Worm (Caenorhabditis elegans) whole organism, young adult: ENCODE measurements around the gene msp-113.
"Not testable (repeated sequence)": the region's sequence is repeated elsewhere in the genome, so short reads cannot be mapped to it uniquely, and the experiment has no call there.

Experiments
- B0336.3 ChIP-seq: fragments of 200-800 bp; sonication (Bioruptor generic); IDR thresholded peaks from 2 replicates; pipeline ENCODE4 v1.3.6; 2022; ENCODE audit warnings: missing genetic modification characterization, missing compliant biosample characterization
- C06A6.2 ChIP-seq: fragments of 200-800 bp; sonication (Bioruptor generic); conservative IDR thresholded peaks from 2 replicates; pipeline ENCODE4 v1.3.6; 2022; ENCODE audit warnings: missing genetic modification characterization, missing compliant biosample characterization
- D2030.7 ChIP-seq: fragments of 200-800 bp; sonication (Bioruptor generic); IDR thresholded peaks from 2 replicates; pipeline ENCODE4 v1.3.6; 2022; ENCODE audit warnings: missing genetic modification reagents, missing genetic modification characterization, missing compliant biosample characterization
- F52B5.7 ChIP-seq: sonication (generic microtip); optimal IDR thresholded peaks from 2 replicates; lab custom pipeline; 2016; ENCODE audit warnings: mild to moderate bottlenecking, missing genetic modification characterization, missing compliant biosample characterization
- Y56A3A.18 ChIP-seq: fragments of 200-800 bp; sonication (Bioruptor generic); IDR thresholded peaks from 2 replicates; pipeline ENCODE4 v1.3.6; 2022; ENCODE audit warnings: missing genetic modification reagents, missing genetic modification characterization, missing compliant biosample characterization
- Y95B8A.8 ChIP-seq: fragments of 200-800 bp; sonication (Bioruptor generic); IDR thresholded peaks from 2 replicates; pipeline ENCODE4 v1.3.6; 2022; ENCODE audit warnings: missing genetic modification reagents, missing genetic modification characterization, missing compliant biosample characterization
- ccch-3 ChIP-seq: fragments of 200-800 bp; sonication (Bioruptor generic); optimal IDR thresholded peaks from 2 replicates; lab custom pipeline; 2018; ENCODE audit warnings: mild to moderate bottlenecking, missing genetic modification characterization, missing compliant biosample characterization
- ceh-40 ChIP-seq: fragments of 200-800 bp; sonication (Bioruptor generic); IDR thresholded peaks from 2 replicates; pipeline ENCODE4 v1.3.6; 2022; ENCODE audit warnings: missing genetic modification characterization, missing compliant biosample characterization
- ceh-58 ChIP-seq: fragments of 200-800 bp; sonication (Bioruptor generic); IDR thresholded peaks from 2 replicates; pipeline ENCODE4 v1.3.6; 2022; ENCODE audit warnings: missing genetic modification characterization, missing compliant biosample characterization
- ceh-79 ChIP-seq: sonication (generic microtip); optimal IDR thresholded peaks from 2 replicates; lab custom pipeline; 2017; ENCODE audit warnings: mild to moderate bottlenecking, missing genetic modification characterization, missing compliant biosample characterization
- dox-1 ChIP-seq: fragments of 200-800 bp; sonication (Bioruptor generic); IDR thresholded peaks from 2 replicates; pipeline ENCODE4 v1.3.6; 2022; ENCODE audit warnings: missing genetic modification reagents, missing genetic modification characterization, missing compliant biosample characterization
- efl-1 ChIP-seq: fragments of 150-350 bp; optimal IDR thresholded peaks from 2 replicates; lab custom pipeline; 2014; ENCODE audit warnings: missing biosample characterization, missing genetic modification reagents, missing genetic modification characterization
- egl-18 ChIP-seq: fragments of 200-800 bp; sonication (Bioruptor generic); IDR thresholded peaks from 2 replicates; pipeline ENCODE4 v1.3.6; 2022; ENCODE audit warnings: missing genetic modification reagents, missing genetic modification characterization, missing compliant biosample characterization
- egl-44 ChIP-seq: fragments of 200-800 bp; sonication (Bioruptor generic); IDR thresholded peaks from 2 replicates; pipeline ENCODE4 v1.3.6; 2022; ENCODE audit warnings: missing genetic modification reagents, missing genetic modification characterization, missing compliant biosample characterization
- egrh-3 ChIP-seq: fragments of 200-800 bp; sonication (Bioruptor generic); IDR thresholded peaks from 2 replicates; pipeline ENCODE4 v1.3.6; 2022; ENCODE audit warnings: missing genetic modification reagents, missing genetic modification characterization, missing compliant biosample characterization
- gei-17 ChIP-seq: fragments of 200-800 bp; sonication (Bioruptor generic); optimal IDR thresholded peaks from 2 replicates; lab custom pipeline; 2018; ENCODE audit warnings: mild to moderate bottlenecking, missing genetic modification characterization, missing compliant biosample characterization
- hmg-1.2 ChIP-seq: fragments of 200-800 bp; sonication (Bioruptor generic); IDR thresholded peaks from 2 replicates; pipeline ENCODE4 v1.3.6; 2022; ENCODE audit warnings: missing genetic modification reagents, missing genetic modification characterization, missing compliant biosample characterization
- hmg-20 ChIP-seq: fragments of 200-800 bp; sonication (Bioruptor generic); IDR thresholded peaks from 2 replicates; pipeline ENCODE4 v1.3.6; 2022; ENCODE audit warnings: missing genetic modification reagents, missing genetic modification characterization, missing compliant biosample characterization
- hrde-1 ChIP-seq: sonication (generic microtip); optimal IDR thresholded peaks from 2 replicates; lab custom pipeline; 2016; ENCODE audit warnings: missing genetic modification characterization, mild to moderate bottlenecking, missing compliant biosample characterization, moderate library complexity, missing genotype, missing genetic modification reagents, borderline replicate concordance
- hsf-1 ChIP-seq: fragments of 200-800 bp; sonication (Bioruptor generic); IDR thresholded peaks from 2 replicates; pipeline ENCODE4 v1.3.6; 2022; ENCODE audit warnings: missing genetic modification reagents, missing genetic modification characterization, missing compliant biosample characterization
- lin-54 ChIP-seq: fragments of 200-800 bp; sonication (Bioruptor generic); optimal IDR thresholded peaks from 2 replicates; lab custom pipeline; 2018; ENCODE audit warnings: mild to moderate bottlenecking, missing genetic modification characterization, missing compliant biosample characterization
- lsl-1 ChIP-seq: fragments of 200-800 bp; sonication (Bioruptor generic); optimal IDR thresholded peaks from 2 replicates; lab custom pipeline; 2018; ENCODE audit warnings: mild to moderate bottlenecking, missing genetic modification characterization, moderate library complexity, missing compliant biosample characterization
- mel-28 ChIP-seq: sonication (generic microtip); optimal IDR thresholded peaks from 2 replicates; lab custom pipeline; 2016; ENCODE audit warnings: borderline replicate concordance, mild to moderate bottlenecking, missing genetic modification characterization, missing compliant biosample characterization
- mxl-1 ChIP-seq: sonication (generic microtip); optimal IDR thresholded peaks from 2 replicates; lab custom pipeline; 2016; ENCODE audit warnings: missing genetic modification characterization, missing compliant biosample characterization
- nhr-80 ChIP-seq: sonication (generic microtip); optimal IDR thresholded peaks from 2 replicates; lab custom pipeline; 2016; ENCODE audit warnings: missing genetic modification characterization, missing compliant biosample characterization
- rcor-1 ChIP-seq: fragments of 200-800 bp; sonication (Bioruptor generic); IDR thresholded peaks from 2 replicates; pipeline ENCODE4 v1.3.6; 2022; ENCODE audit warnings: missing genetic modification reagents, missing genetic modification characterization, missing compliant biosample characterization
- rpc-1 ChIP-seq, 2 experiments: fragments of 150-350 bp in 1 of 2; sonication (generic microtip) in 1 of 2; optimal IDR thresholded peaks; 2 replicates each; lab custom pipeline; 2014 to 2018; ENCODE audit warnings: missing biosample characterization in 1 of 2, missing genetic modification characterization in 1 of 2, missing genetic modification reagents in 1 of 2, missing genotype in 1 of 2
- snpc-1.3 ChIP-seq: sonication (generic microtip); optimal IDR thresholded peaks from 2 replicates; lab custom pipeline; 2017; ENCODE audit warnings: missing genetic modification characterization, mild to moderate bottlenecking, missing compliant biosample characterization, antibody characterized with exemption, moderate library complexity, missing genotype, missing genetic modification reagents; ENCODE audit not compliant: insufficient read depth
- snpc-4 ChIP-seq, 5 experiments: fragments of 150-350 bp in 1 of 5; sonication (generic microtip) in 4 of 5; optimal IDR thresholded peaks; 2 replicates each; lab custom pipeline; 2014 to 2018; ENCODE audit warnings: missing genetic modification characterization in 5 of 5, missing biosample characterization in 3 of 5, antibody characterized with exemption in 2 of 5, mild to moderate bottlenecking in 2 of 5, missing compliant biosample characterization in 2 of 5, missing genotype in 2 of 5, moderate library complexity in 2 of 5, missing genetic modification reagents in 1 of 5
- sptf-2 ChIP-seq: fragments of 200-800 bp; sonication (Bioruptor generic); optimal IDR thresholded peaks from 2 replicates; lab custom pipeline; 2018; ENCODE audit warnings: mild to moderate bottlenecking, missing genetic modification characterization, missing compliant biosample characterization
- xnd-1 ChIP-seq: sonication (generic microtip); optimal IDR thresholded peaks from 2 replicates; lab custom pipeline; 2016; ENCODE audit warnings: missing genotype, missing genetic modification reagents, missing genetic modification characterization, missing compliant biosample characterization
- ztf-25 ChIP-seq: fragments of 200-800 bp; sonication (Bioruptor generic); IDR thresholded peaks from 2 replicates; pipeline ENCODE4 v1.3.6; 2022; ENCODE audit warnings: missing genetic modification reagents, missing genetic modification characterization, missing compliant biosample characterization
- ztf-26 ChIP-seq: sonication (generic microtip); optimal IDR thresholded peaks from 2 replicates; lab custom pipeline; 2017; ENCODE audit warnings: missing genetic modification characterization, missing compliant biosample characterization
- ztf-6 ChIP-seq: fragments of 200-800 bp; sonication (Bioruptor generic); IDR thresholded peaks from 2 replicates; pipeline ENCODE4 v1.3.6; 2022; ENCODE audit warnings: missing genetic modification reagents, missing genetic modification characterization, missing compliant biosample characterization

The msp-113 gene

DNA sequence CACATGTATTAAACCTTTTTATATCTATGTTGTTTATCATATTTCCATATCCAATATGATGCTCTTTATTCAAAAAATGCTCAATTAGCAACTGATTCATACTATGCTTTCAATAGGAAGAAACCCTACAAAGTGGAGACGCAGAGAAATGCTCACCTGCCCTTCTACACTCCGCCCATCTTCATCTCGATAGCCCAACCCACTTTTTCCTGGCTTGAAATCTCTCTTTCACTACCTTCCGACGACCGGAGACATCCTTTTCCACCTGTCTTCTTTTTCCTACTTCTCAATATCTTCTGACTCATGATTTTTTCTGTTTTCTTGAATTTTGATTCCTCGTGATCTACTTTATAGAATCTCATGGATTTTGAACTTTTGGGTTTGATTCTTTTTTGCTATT lies 8.8 kb upstream of the msp-113 start:
- TF ChIP-seq D2030.7 (GFP tag; lab: Robert Waterston, UW), result no peak
- no peak for TF ChIP-seq egrh-3 (GFP tag; lab: Robert Waterston, UW)
- no peak for TF ChIP-seq nhr-80 (tag; lab: Kevin White, UChicago)
- no peak for TF ChIP-seq rpc-1 (optimal IDR thresholded peaks at IDR 0.05; lab: Kevin White, UChicago)
- TF ChIP-seq rpc-1 (tag; optimal IDR thresholded peaks at IDR 0.05; lab: Kevin White, UChicago), result no peak
- TF ChIP-seq sptf-2 (GFP tag; lab: Kevin White, UChicago), result no peak
- no peak for TF ChIP-seq ztf-6
- no peak for TF ChIP-seq gei-17 (GFP tag; lab: Kevin White, UChicago)
- TF ChIP-seq egl-18, result no peak
- TF ChIP-seq F52B5.7 (tag; lab: Kevin White, UChicago), result no peak

DNA sequence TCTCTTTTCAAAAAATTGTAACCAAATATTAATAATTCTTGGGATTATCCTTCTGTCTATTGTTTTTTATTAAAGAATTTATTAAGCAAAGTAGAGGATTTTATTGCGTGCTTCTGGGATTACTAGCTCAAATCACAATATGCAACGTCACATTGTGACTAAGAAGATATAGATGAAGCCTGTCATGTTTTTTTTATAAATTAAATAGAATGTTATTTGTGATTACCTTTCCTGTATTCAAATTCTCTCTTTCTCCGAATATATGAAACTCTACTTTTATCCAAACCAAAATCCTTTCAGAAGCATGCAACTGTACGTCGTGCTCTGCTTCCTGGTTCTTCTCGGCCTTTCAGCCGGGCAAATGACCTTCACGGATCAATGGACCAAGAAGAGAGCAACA lies 7.2 kb upstream of the msp-113 start, which contains the start of gene nlp-47:
TSS of gene nlp-47 (plus strand) at position 301 of the 400 bp plus-strand sequence.
- TF ChIP-seq snpc-1.3 (tag; lab: Kevin White, UChicago), result no peak
- no peak for TF ChIP-seq dox-1 (GFP tag; lab: Robert Waterston, UW)
- no peak for TF ChIP-seq xnd-1 (tag; lab: Kevin White, UChicago)
- TF ChIP-seq lin-54 (GFP tag; lab: Kevin White, UChicago), result no peak
- TF ChIP-seq mxl-1 (tag; lab: Kevin White, UChicago), result no peak
- TF ChIP-seq hmg-20 (GFP tag; lab: Robert Waterston, UW), result no peak
- no peak for TF ChIP-seq ztf-25 (GFP tag; lab: Robert Waterston, UW)
- no peak for TF ChIP-seq hmg-1.2 (GFP tag; lab: Robert Waterston, UW)
- no peak for TF ChIP-seq hsf-1
- no peak for TF ChIP-seq ceh-79
- TF ChIP-seq ccch-3 (GFP tag; lab: Kevin White, UChicago), result no peak
- TF ChIP-seq C06A6.2 (GFP tag; lab: Robert Waterston, UW), result no peak
- no peak for TF ChIP-seq mel-28 (tag; lab: Kevin White, UChicago)
- TF ChIP-seq D2030.7 (GFP tag; lab: Robert Waterston, UW), result no peak
- no peak for TF ChIP-seq hrde-1 (tag; lab: Kevin White, UChicago)

ce11 chrIV:5291207-5291606 lies 6.6 kb upstream of the msp-113 start:
- TF ChIP-seq ceh-58 (no peak), lsl-1 (GFP tag; lab: Kevin White, UChicago) (no peak), ztf-26 (tag; lab: Kevin White, UChicago) (no peak), snpc-1.3 (tag; lab: Kevin White, UChicago) (no peak), ceh-40 (no peak), rcor-1 (GFP tag; lab: Robert Waterston, UW) (no peak), egl-44 (no peak)

DNA sequence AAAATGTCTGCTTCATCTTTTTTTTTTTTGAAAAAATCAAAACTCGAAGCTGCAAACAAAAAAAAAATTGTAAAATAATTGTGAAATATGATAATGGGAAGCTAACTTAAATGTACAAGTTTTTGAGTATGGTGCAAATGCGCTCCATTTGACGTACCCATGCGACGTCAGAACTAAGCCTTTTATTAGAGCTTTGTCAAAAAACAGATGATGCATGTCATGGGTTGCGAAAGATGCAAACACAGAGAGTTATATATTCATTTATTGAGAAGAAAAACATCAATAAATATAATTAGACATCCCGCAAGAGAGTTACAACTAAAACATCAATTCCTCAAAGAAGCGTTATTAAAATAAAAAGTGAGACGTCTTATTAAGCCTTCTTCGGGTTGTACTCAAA lies 3.3 kb upstream of the msp-113 start:
- TF ChIP-seq hmg-1.2 (GFP tag; lab: Robert Waterston, UW) (no peak), Y95B8A.8 (GFP tag; lab: Robert Waterston, UW) (no peak), snpc-4 (GFP tag; optimal IDR thresholded peaks at IDR 0.05; lab: Kevin White, UChicago) (no peak), snpc-4 (tag; optimal IDR thresholded peaks at IDR 0.05; lab: Kevin White, UChicago) (no peak), efl-1 (GFP tag; lab: Kevin White, UChicago) (no peak)

ce11 chrIV:5295240-5295639 lies 2.5 kb upstream of the msp-113 start, which contains the start of gene msp-51:
Gene msp-51 (minus strand): TSS chrIV:5295340.
- not testable (repeated sequence) for TF ChIP-seq snpc-4 (GFP tag; optimal IDR thresholded peaks at IDR 0.05; lab: Kevin White, UChicago); snpc-4 (tag; optimal IDR thresholded peaks at IDR 0.05; lab: Kevin White, UChicago); Y56A3A.18; B0336.3 (GFP tag; lab: Robert Waterston, UW)
